Worm (Caenorhabditis elegans): ENCODE data around the gene lin-39.

Gene lin-39

DNA sequence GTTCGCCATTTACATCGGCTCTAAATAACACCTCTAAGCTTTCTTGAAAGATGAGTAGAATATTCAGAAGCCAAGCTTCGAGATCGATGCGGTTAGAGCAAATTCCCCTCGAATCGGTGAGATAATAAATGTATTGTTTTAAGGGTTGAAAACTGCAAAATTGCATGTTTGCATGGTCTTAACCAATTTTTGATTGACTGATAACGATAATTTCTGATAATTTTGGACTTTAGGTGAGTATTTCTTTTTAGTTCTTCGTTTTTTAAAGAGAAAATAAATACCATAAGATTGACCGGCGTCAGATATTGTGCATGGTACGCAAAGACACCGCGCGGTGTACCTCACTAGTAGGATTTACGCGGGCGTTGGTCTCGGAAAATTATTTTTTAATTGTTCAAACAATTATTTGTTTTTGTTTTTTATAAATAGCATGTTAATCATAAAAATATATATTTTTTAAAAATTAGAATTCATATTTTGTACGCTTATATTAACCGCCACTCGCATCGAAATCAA, 47.8 kb upstream of the lin-39 start, which contains the start of gene cup-5 (continued):
- TF ChIP-seq fkh-3 (tag; optimal IDR thresholded peaks at IDR 0.05) (no peak), cebp-2 (GFP tag; IDR thresholded peaks at IDR 0.05) (no peak), madf-3 (GFP tag; IDR thresholded peaks at IDR 0.05) (no peak), F55B11.4 (tag; optimal IDR thresholded peaks at IDR 0.05; ENCODE audit: borderline replicate concordance, insufficient read depth) (no peak), F33H1.4 (GFP tag; IDR thresholded peaks at IDR 0.05) (peak; percentile 45; the same call in 1 of the 2 replicates), C17E4.6 (GFP tag; IDR thresholded peaks at IDR 0.05) (no peak), ztf-28 (GFP tag; IDR thresholded peaks at IDR 0.05) (no peak), ceh-58 (GFP tag; IDR thresholded peaks at IDR 0.05) (no peak), mcd-1 (GFP tag; IDR thresholded peaks at IDR 0.05) (no peak), T07F8.4 (tag; optimal IDR thresholded peaks at IDR 0.05) (no peak), ztf-26 (tag; optimal IDR thresholded peaks at IDR 0.05) (no peak), sptf-2 (GFP tag; optimal IDR thresholded peaks at IDR 0.05) (no peak), ZK185.1 (tag; optimal IDR thresholded peaks at IDR 0.05; ENCODE audit: poor library complexity, severe bottlenecking) (no peak), madf-8 (GFP tag; conservative IDR thresholded peaks at IDR 0.05) (peak; percentile 48), pha-4 (tag; optimal IDR thresholded peaks at IDR 0.05) (no peak), repo-1 (tag; optimal IDR thresholded peaks at IDR 0.05) (no peak), dox-1 (GFP tag; IDR thresholded peaks at IDR 0.05) (no peak), B0261.1 (tag; optimal IDR thresholded peaks at IDR 0.05) (no peak), ztf-22 (GFP tag; optimal IDR thresholded peaks at IDR 0.05) (no peak), F57C9.4 (tag; optimal IDR thresholded peaks at IDR 0.05) (no peak), F10E7.11 (tag; optimal IDR thresholded peaks at IDR 0.05) (no peak), pbrm-1 (GFP tag; IDR thresholded peaks at IDR 0.05) (no peak), B0035.1 (tag; optimal IDR thresholded peaks at IDR 0.05) (no peak), F49E8.2 (tag; optimal IDR thresholded peaks at IDR 0.05; ENCODE audit: insufficient read depth) (no peak), Y95B8A.8 (GFP tag; IDR thresholded peaks at IDR 0.05) (no peak), aptf-3 (GFP tag; IDR thresholded peaks at IDR 0.05) (no peak), dpff-1 (tag; optimal IDR thresholded peaks at IDR 0.05) (no peak), let-607 (tag; optimal IDR thresholded peaks at IDR 0.05) (no peak), ztf-6 (GFP tag; IDR thresholded peaks at IDR 0.05) (no peak), aptf-2 (GFP tag; conservative IDR thresholded peaks at IDR 0.05) (no peak), unc-130 (GFP tag; optimal IDR thresholded peaks at IDR 0.05) (no peak), Y79H2A.3 (GFP tag; conservative IDR thresholded peaks at IDR 0.05) (no peak), snpc-3.4 (tag; optimal IDR thresholded peaks at IDR 0.05) (peak; percentile 15), snpc-4 (GFP tag; optimal IDR thresholded peaks at IDR 0.05) (peak; percentile 9), snpc-4 (tag; optimal IDR thresholded peaks at IDR 0.05) (no peak), hlh-12 (tag; optimal IDR thresholded peaks at IDR 0.05) (no peak), hmg-1.2 (GFP tag; IDR thresholded peaks at IDR 0.05) (no peak; the same call in 1 of the 2 replicates), nhr-120 (GFP tag; IDR thresholded peaks at IDR 0.05) (no peak), hrde-1 (tag; optimal IDR thresholded peaks at IDR 0.05; ENCODE audit: borderline replicate concordance) (no peak), ekl-4 (GFP tag; IDR thresholded peaks at IDR 0.05) (no peak), ceh-27 (GFP tag; optimal IDR thresholded peaks at IDR 0.05) (no peak), tbx-9 (tag; optimal IDR thresholded peaks at IDR 0.05; ENCODE audit: borderline replicate concordance) (no peak), ccch-3 (GFP tag; optimal IDR thresholded peaks at IDR 0.05) (no peak), K11D2.4 (GFP tag; IDR thresholded peaks at IDR 0.05) (no peak), lin-40 (tag; optimal IDR thresholded peaks at IDR 0.05) (no peak), mxl-1 (tag; optimal IDR thresholded peaks at IDR 0.05) (no peak), athp-1 (tag; optimal IDR thresholded peaks at IDR 0.05) (peak; percentile 90), sdz-38 (tag; optimal IDR thresholded peaks at IDR 0.05) (no peak), lin-26 (GFP tag; IDR thresholded peaks at IDR 0.05) (no peak)
